Fruit fly (Drosophila melanogaster): Measurements from ENCODE around the gene Eph.

Gene Eph

dm6 chr4:659884-660846 lies 49.7 kb downstream of the Eph start, which contains the start of gene gw (continued):
- peak; percentile 80 for TF ChIP-seq CG15696 (tag; optimal IDR thresholded peaks at IDR 0.05)
- TF ChIP-seq ems (GFP tag; optimal IDR thresholded peaks at IDR 0.05), result peak; percentile 62
- TF ChIP-seq ttk (GFP tag; IDR thresholded peaks at IDR 0.05), result no peak
- TF ChIP-seq en (GFP tag; optimal IDR thresholded peaks at IDR 0.05), result peak; percentile 67
- peak; percentile 33 for TF ChIP-seq CG3163 (GFP tag; optimal IDR thresholded peaks at IDR 0.05)
- no peak for TF ChIP-seq ham (GFP tag; IDR thresholded peaks at IDR 0.05)
- TF ChIP-seq row (GFP tag; IDR thresholded peaks at IDR 0.05), result peak; percentile 87
- TF ChIP-seq al (GFP tag; IDR thresholded peaks at IDR 0.05), result no peak
- TF ChIP-seq Vsx1 (GFP tag; optimal IDR thresholded peaks at IDR 0.05), result peak; percentile 53
- TF ChIP-seq oc (tag; optimal IDR thresholded peaks at IDR 0.05), result no peak
- TF ChIP-seq CG7963 (GFP tag; IDR thresholded peaks at IDR 0.05; ENCODE audit: partially characterized antibody), result no peak; the same call in 2 of the 3 replicates
- peak; percentile 76 for TF ChIP-seq CG8089 (GFP tag; optimal IDR thresholded peaks at IDR 0.05)
- TF ChIP-seq PHDP (tag; optimal IDR thresholded peaks at IDR 0.05), result peak; percentile 81
- TF ChIP-seq CTCF (GFP tag; optimal IDR thresholded peaks at IDR 0.05), result peak; percentile 40
- TF ChIP-seq CG9932 (GFP tag; IDR thresholded peaks at IDR 0.05), result no peak
- TF ChIP-seq emc (GFP tag; optimal IDR thresholded peaks at IDR 0.05), result peak; percentile 62
- peak; percentile 67 for TF ChIP-seq NC2β (GFP tag; optimal IDR thresholded peaks at IDR 0.05)
- no peak for TF ChIP-seq hth (optimal IDR thresholded peaks at IDR 0.05)
- no peak for TF ChIP-seq CG3847 (GFP tag; IDR thresholded peaks at IDR 0.05)
- TF ChIP-seq stwl (tag; optimal IDR thresholded peaks at IDR 0.05), result peak; percentile 18
- TF ChIP-seq Doc3 (GFP tag; IDR thresholded peaks at IDR 0.05; ENCODE audit: partially characterized antibody), result no peak
- peak; percentile 42 for TF ChIP-seq gfzf (GFP tag; optimal IDR thresholded peaks at IDR 0.05)
- no peak for TF ChIP-seq dati (GFP tag; IDR thresholded peaks at IDR 0.05)
- TF ChIP-seq CG5245 (GFP tag; optimal IDR thresholded peaks at IDR 0.05), result peak; percentile 60
- TF ChIP-seq CG13624 (GFP tag; optimal IDR thresholded peaks at IDR 0.05), result peak; percentile 73
- TF ChIP-seq dpn (GFP tag; optimal IDR thresholded peaks at IDR 0.05), result peak; percentile 74 to 78
- peak; percentile 81; the same call in 1 of the 2 replicates for TF ChIP-seq amos (GFP tag; IDR thresholded peaks at IDR 0.05; ENCODE audit: partially characterized antibody)
- TF ChIP-seq wek (GFP tag; optimal IDR thresholded peaks at IDR 0.05), result peak; percentile 72
- no peak for TF ChIP-seq NfI (GFP tag; optimal IDR thresholded peaks at IDR 0.05)
- no peak for TF ChIP-seq ac (GFP tag; optimal IDR thresholded peaks at IDR 0.05)
- TF ChIP-seq fd64A (GFP tag; optimal IDR thresholded peaks at IDR 0.05), result no peak
- peak; percentile 44 for TF ChIP-seq CG14050 (GFP tag; IDR thresholded peaks at IDR 0.05)
- peak; percentile 62 for TF ChIP-seq Ssrp (tag; optimal IDR thresholded peaks at IDR 0.05)
- TF ChIP-seq kah (GFP tag; optimal IDR thresholded peaks at IDR 0.05), result peak; percentile 24
- TF ChIP-seq HLHmδ (GFP tag; optimal IDR thresholded peaks at IDR 0.05), result no peak
- TF ChIP-seq Dek (tag; optimal IDR thresholded peaks at IDR 0.05), result no peak
- TF ChIP-seq CG4820 (GFP tag; optimal IDR thresholded peaks at IDR 0.05), result peak; percentile 76

- TF ChIP-seq CG10565 (GFP tag; optimal IDR thresholded peaks at IDR 0.05) (no peak), CG12219 (GFP tag; optimal IDR thresholded peaks at IDR 0.05) (no peak), Drgx (GFP tag; IDR thresholded peaks at IDR 0.05) (no peak), MESR4 (GFP tag; optimal IDR thresholded peaks at IDR 0.05) (peak; percentile 5), CG2199 (GFP tag; IDR thresholded peaks at IDR 0.05) (peak; percentile 10; the same call in 1 of the 3 replicates), Pdp1 (GFP tag; optimal IDR thresholded peaks at IDR 0.05) (peak in 1 of 2 experiments; percentile 31), gcm (GFP tag; optimal IDR thresholded peaks at IDR 0.05) (peak; percentile 68), sens (GFP tag) (peak; percentile 71), Dip2 (GFP tag; IDR thresholded peaks at IDR 0.05) (no peak), CG12769 (tag; optimal IDR thresholded peaks at IDR 0.05) (peak; percentile 26), Sox102F (GFP tag; optimal IDR thresholded peaks at IDR 0.05) (no peak), Dad (GFP tag; optimal IDR thresholded peaks at IDR 0.05) (no peak), cas (GFP tag; IDR thresholded peaks at IDR 0.05) (no peak)
Observed at dm6 chr4:662101-662500, 51.6 kb downstream of the Eph start.
